Worm (Caenorhabditis elegans) whole organism, early embryonic: ENCODE results near the gene npp-15.
A peak's percentile ranks its signal among the peaks of the same experiment; 100 is the strongest.
"Not testable (repeated sequence)": the region's sequence is repeated elsewhere in the genome, so short reads cannot be mapped to it uniquely, and the experiment has no call there.

ENCODE experiments used
- B0310.2 ChIP-seq: sonication (generic microtip); optimal IDR thresholded peaks from 2 replicates; lab custom pipeline; 2016; ENCODE audit warnings: mild to moderate bottlenecking, missing genetic modification characterization, missing compliant biosample characterization
- F13C5.2 ChIP-seq: sonication (generic microtip); optimal IDR thresholded peaks from 2 replicates; lab custom pipeline; 2017; ENCODE audit warnings: mild to moderate bottlenecking, missing genetic modification characterization, inconsistent platforms, missing compliant biosample characterization
- aly-1 ChIP-seq: sonication (generic microtip); optimal IDR thresholded peaks from 2 replicates; lab custom pipeline; 2016; ENCODE audit warnings: missing genetic modification characterization, missing compliant biosample characterization
- ama-1 ChIP-seq: fragments of 150-350 bp; optimal IDR thresholded peaks from 2 replicates; lab custom pipeline; 2014
- ceh-13 ChIP-seq: fragments of 200-800 bp; sonication (Bioruptor generic); optimal IDR thresholded peaks from 2 replicates; lab custom pipeline; 2018; ENCODE audit warnings: mild to moderate bottlenecking, missing genetic modification characterization, missing compliant biosample characterization
- ceh-36 ChIP-seq: sonication (generic microtip); optimal IDR thresholded peaks from 2 replicates; lab custom pipeline; 2016; ENCODE audit warnings: missing genetic modification characterization, inconsistent platforms, missing compliant biosample characterization
- ets-7 ChIP-seq: sonication (generic microtip); optimal IDR thresholded peaks from 2 replicates; lab custom pipeline; 2016; ENCODE audit warnings: missing genotype, missing genetic modification characterization, missing compliant biosample characterization
- flt-1 ChIP-seq: fragments of 200-800 bp; sonication (Bioruptor generic); IDR thresholded peaks from 2 replicates; pipeline ENCODE4 v1.3.6; 2022; ENCODE audit warnings: missing genetic modification characterization, missing compliant biosample characterization
- hmbx-1 ChIP-seq: sonication (generic microtip); optimal IDR thresholded peaks from 2 replicates; lab custom pipeline; 2016; ENCODE audit warnings: mild to moderate bottlenecking, missing genetic modification characterization, missing compliant biosample characterization
- hmg-4 ChIP-seq: fragments of 200-800 bp; sonication (Bioruptor generic); optimal IDR thresholded peaks from 2 replicates; lab custom pipeline; 2018; ENCODE audit warnings: mild to moderate bottlenecking, missing genetic modification characterization, missing compliant biosample characterization
- hnd-1 ChIP-seq: sonication (generic microtip); optimal IDR thresholded peaks from 2 replicates; lab custom pipeline; 2016; ENCODE audit warnings: missing genetic modification characterization, missing compliant biosample characterization
- pes-1 ChIP-seq: fragments of 200-800 bp; sonication (Bioruptor generic); IDR thresholded peaks from 2 replicates; pipeline ENCODE4 v1.3.6; 2022; ENCODE audit warnings: missing genetic modification reagents, missing genetic modification characterization, missing compliant biosample characterization
- scrt-1 ChIP-seq: fragments of 200-800 bp; sonication (Bioruptor generic); IDR thresholded peaks from 2 replicates; pipeline ENCODE4 v1.3.6; 2022; ENCODE audit warnings: missing genetic modification characterization, missing compliant biosample characterization
- sea-1 ChIP-seq: fragments of 200-800 bp; sonication (Bioruptor generic); conservative IDR thresholded peaks from 2 replicates; pipeline ENCODE4 v1.3.6; 2022; ENCODE audit warnings: missing genetic modification characterization, missing compliant biosample characterization
- tbx-11 ChIP-seq: fragments of 200-800 bp; sonication (Bioruptor generic); IDR thresholded peaks from 2 replicates; pipeline ENCODE4 v1.3.6; 2022; ENCODE audit warnings: missing genetic modification characterization, missing compliant biosample characterization
- tbx-37 ChIP-seq: fragments of 200-800 bp; sonication (Bioruptor generic); conservative IDR thresholded peaks from 2 replicates; pipeline ENCODE4 v1.3.6; 2022; ENCODE audit warnings: missing genetic modification reagents, missing genetic modification characterization, missing compliant biosample characterization
- tra-4 ChIP-seq: sonication (generic microtip); optimal IDR thresholded peaks from 2 replicates; lab custom pipeline; 2017; ENCODE audit warnings: missing genetic modification characterization, missing compliant biosample characterization

Gene npp-15

DNA sequence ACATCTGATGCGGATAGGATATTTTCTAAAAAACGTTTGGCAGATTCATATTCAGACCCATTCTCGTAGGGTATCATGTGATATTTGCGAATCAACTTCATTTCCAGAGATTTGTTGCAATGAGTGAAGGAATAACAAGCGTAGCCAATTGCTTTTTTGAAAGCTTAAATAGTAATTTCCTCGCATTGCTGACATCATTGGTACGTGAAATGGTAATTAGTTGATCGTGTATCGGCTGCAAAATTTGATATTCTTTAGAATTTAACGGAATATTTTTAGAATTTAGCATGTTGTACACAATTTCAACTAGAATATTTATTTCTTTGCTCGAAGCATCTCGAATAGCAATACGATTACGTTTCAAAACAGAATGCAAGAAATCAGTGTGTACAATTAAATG lies 33.8 kb downstream of the npp-15 start, which contains the start of gene F54H12.4:
TSS of gene F54H12.4 (minus strand) at position 101 of the 400 bp plus-strand sequence.
- TF ChIP-seq B0310.2; ama-1 (lab: Kevin White, UChicago); F13C5.2: not testable (repeated sequence)

- not testable (repeated sequence) for TF ChIP-seq hmg-4 (GFP tag; lab: Kevin White, UChicago); aly-1 (tag; lab: Kevin White, UChicago); ceh-36 (tag; lab: Kevin White, UChicago)
Measured at ce11 chrIII:7964281-7964680, 35.4 kb downstream of the npp-15 start, which contains the start of gene F54H12.2. Gene F54H12.2, plus strand, starts transcription at chrIII:7964581.

DNA sequence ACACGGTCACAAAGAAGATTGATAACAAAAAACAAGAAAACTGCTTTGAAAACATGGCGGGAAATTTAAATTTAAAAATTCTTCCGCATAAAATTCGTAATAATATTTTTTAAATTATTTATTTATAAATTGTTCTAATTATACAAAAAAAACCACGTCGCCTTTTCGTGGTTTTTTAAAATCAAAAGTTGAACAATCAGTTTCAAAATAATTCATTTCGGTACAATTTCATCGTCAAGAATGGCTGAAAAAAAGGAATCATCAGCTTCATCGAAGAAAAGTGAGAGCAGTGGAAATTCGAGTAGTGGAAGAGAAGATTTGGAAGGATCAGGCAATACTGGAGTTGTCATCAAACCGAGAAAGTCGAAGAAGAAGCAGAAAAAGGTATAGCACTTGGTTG lies 40.3 kb downstream of the npp-15 start, which contains the start of the genes F54H12.8 and F54H12.7:
TSS of gene F54H12.8 (minus strand) at position 101 of the 400 bp plus-strand sequence.
TSS of gene F54H12.7 (plus strand) at position 229 of the 400 bp plus-strand sequence.
- no peak for TF ChIP-seq scrt-1 (GFP tag; lab: Robert Waterston, UW)
- TF ChIP-seq sea-1 = no peak
- no peak for TF ChIP-seq aly-1 (tag; lab: Kevin White, UChicago)
- no peak for TF ChIP-seq hmg-4 (GFP tag; lab: Kevin White, UChicago)
- no peak for TF ChIP-seq ama-1 (lab: Kevin White, UChicago)
- TF ChIP-seq B0310.2 = no peak
- TF ChIP-seq pes-1 (GFP tag; lab: Robert Waterston, UW) = no peak

DNA sequence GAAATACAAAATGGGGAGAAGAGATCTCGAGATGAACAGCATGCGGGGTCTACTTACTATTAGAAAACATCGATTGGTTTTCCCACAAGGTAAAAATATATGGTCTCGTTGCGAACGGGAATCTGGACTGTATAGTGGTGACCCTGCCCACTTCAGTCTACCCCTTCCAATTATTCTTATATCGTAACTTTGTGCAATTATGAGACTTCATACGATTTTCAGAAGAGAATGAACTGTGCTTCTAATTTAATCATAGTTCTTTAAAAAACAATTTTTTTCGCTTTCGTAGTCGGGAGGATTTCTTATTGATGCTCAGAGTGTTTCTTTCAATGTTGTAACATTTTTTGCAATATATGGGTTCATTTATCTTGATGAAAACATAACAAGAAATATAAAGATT lies 43.2 kb downstream of the npp-15 start, which contains the start of gene F54H12.5:
TSS of gene F54H12.5 (minus strand) at position 101 of the 400 bp plus-strand sequence.
- TF ChIP-seq ceh-13 (no peak), sea-1 (no peak), ets-7 (no peak), aly-1 (tag; lab: Kevin White, UChicago) (no peak), pes-1 (GFP tag; lab: Robert Waterston, UW) (no peak), ceh-36 (tag; lab: Kevin White, UChicago) (no peak), hmg-4 (GFP tag; lab: Kevin White, UChicago) (no peak), scrt-1 (GFP tag; lab: Robert Waterston, UW) (no peak), tbx-11 (no peak), tbx-37 (no peak), F13C5.2 (no peak), ama-1 (lab: Kevin White, UChicago) (no peak), tra-4 (no peak), flt-1 (GFP tag; lab: Robert Waterston, UW) (no peak), hmbx-1 (tag; lab: Kevin White, UChicago) (no peak), B0310.2 (no peak), hnd-1 (tag; lab: Kevin White, UChicago) (no peak)

ce11 chrIII:7972687-7973086 lies 43.8 kb downstream of the npp-15 start:
- no peak for TF ChIP-seq pes-1 (GFP tag; lab: Robert Waterston, UW)
- TF ChIP-seq hmg-4 (GFP tag; lab: Kevin White, UChicago) = no peak
- TF ChIP-seq hnd-1 (tag; lab: Kevin White, UChicago) = no peak
- no peak for TF ChIP-seq tra-4
- TF ChIP-seq ama-1 (lab: Kevin White, UChicago) = no peak
- TF ChIP-seq B0310.2 = no peak
- no peak for TF ChIP-seq tbx-37
- TF ChIP-seq aly-1 (tag; lab: Kevin White, UChicago) = no peak
- TF ChIP-seq ets-7 = no peak
- TF ChIP-seq hmbx-1 (tag; lab: Kevin White, UChicago) = no peak
- no peak for TF ChIP-seq scrt-1 (GFP tag; lab: Robert Waterston, UW)
- TF ChIP-seq ceh-13 = no peak
- no peak for TF ChIP-seq ceh-36 (tag; lab: Kevin White, UChicago)
- TF ChIP-seq F13C5.2 = no peak

ce11 chrIII:7973201-7973767 lies 44.4 kb downstream of the npp-15 start, which contains the start of the genes eef-1B.1 and aco-2:
Gene eef-1B.1, minus strand, starts transcription at chrIII:7973386.
Gene aco-2, plus strand, starts transcription at chrIII:7973717.
- TF ChIP-seq tra-4 (no peak), F13C5.2 (peak; percentile 44), flt-1 (GFP tag; lab: Robert Waterston, UW) (no peak)

DNA sequence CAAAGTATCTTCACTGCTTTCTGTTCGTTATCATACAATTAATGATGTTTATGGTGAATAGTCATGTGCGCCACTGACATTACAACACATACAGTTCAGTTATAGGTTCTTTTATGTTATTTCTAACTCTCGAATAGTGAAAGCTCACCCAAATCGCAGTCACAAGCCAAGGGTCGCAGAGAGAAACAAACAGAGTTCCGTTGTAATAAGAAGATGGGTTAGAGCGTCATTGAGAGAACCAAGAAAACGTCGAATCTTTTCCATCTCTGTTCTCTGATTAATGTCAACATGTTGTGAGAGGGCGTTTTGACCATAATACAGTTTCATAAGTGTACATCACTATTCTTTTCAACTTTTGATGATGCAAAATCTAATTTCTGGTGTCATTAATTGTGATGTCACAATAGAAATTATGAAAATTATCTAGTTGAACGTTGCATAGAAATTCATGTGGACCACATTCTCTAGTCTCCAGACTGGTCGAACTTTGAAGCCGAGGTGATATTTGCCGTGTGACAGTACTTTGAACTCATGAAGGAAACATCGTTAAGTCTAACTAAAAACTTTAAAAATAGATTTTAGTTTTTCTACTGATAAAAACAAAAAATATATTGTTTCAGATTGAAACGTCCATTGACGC lies 45.2 kb downstream of the npp-15 start:
- TF ChIP-seq tra-4 = no peak
- TF ChIP-seq pes-1 (GFP tag; lab: Robert Waterston, UW) = no peak
- no peak for TF ChIP-seq hmbx-1 (tag; lab: Kevin White, UChicago)
- no peak for TF ChIP-seq ama-1 (lab: Kevin White, UChicago)
- no peak for TF ChIP-seq hnd-1 (tag; lab: Kevin White, UChicago)
- TF ChIP-seq flt-1 (GFP tag; lab: Robert Waterston, UW) = no peak
- no peak for TF ChIP-seq ceh-13
- no peak for TF ChIP-seq sea-1
- no peak for TF ChIP-seq ceh-36 (tag; lab: Kevin White, UChicago)
- TF ChIP-seq ets-7 = no peak
- TF ChIP-seq hmg-4 (GFP tag; lab: Kevin White, UChicago) = no peak
- TF ChIP-seq tbx-37 = no peak

DNA sequence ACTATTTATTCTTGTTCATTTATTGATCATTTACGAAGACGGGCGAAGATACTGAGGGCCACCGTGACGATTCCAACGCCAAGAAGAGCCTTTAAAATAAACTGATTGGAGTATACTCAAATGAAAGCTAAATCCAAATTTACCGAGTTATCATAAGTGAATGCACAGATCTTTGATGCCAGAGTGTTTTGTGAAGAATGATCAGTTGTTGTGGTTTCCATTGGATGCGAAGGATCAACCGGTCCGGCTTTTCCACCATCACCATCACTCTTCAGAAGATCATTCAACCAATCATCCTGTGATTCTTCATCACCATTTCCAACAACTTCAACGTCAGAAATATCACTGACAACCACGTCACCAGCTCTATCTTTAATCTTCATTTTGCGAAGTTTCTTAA lies 48.4 kb downstream of the npp-15 start:
- TF ChIP-seq sea-1 (no peak), tbx-37 (no peak), tbx-11 (no peak), hmbx-1 (tag; lab: Kevin White, UChicago) (no peak), hnd-1 (tag; lab: Kevin White, UChicago) (no peak), hmg-4 (GFP tag; lab: Kevin White, UChicago) (no peak), B0310.2 (no peak)
